Fruit fly (Drosophila melanogaster) whole organism, wandering third instar larva: ENCODE data around the gene CG7443.

Source experiments
- Abd-B ChIP-seq: fragments of >200 bp; optimal IDR thresholded peaks from 2 replicates; lab custom pipeline; 2017; ENCODE audit warnings: missing biosample characterization, missing genetic modification characterization
- CG32264 ChIP-seq: fragments of 200-800 bp; sonication (Bioruptor generic); optimal IDR thresholded peaks from 2 replicates; lab custom pipeline; 2016; ENCODE audit warnings: missing biosample characterization, missing genetic modification characterization
- CG9705 ChIP-seq: fragments of 200-800 bp; sonication (Bioruptor generic); optimal IDR thresholded peaks from 2 replicates; lab custom pipeline; 2018; ENCODE audit warnings: missing biosample characterization, mild to moderate bottlenecking, missing genetic modification characterization
- CrebA ChIP-seq: fragments of 200-800 bp; sonication (Bioruptor generic); optimal IDR thresholded peaks from 2 replicates; lab custom pipeline; 2016; ENCODE audit warnings: missing biosample characterization, mild to moderate bottlenecking, missing genetic modification characterization, borderline replicate concordance
- Dfd ChIP-seq: fragments of >200 bp; optimal IDR thresholded peaks from 2 replicates; lab custom pipeline; 2017; ENCODE audit warnings: missing biosample characterization, missing genetic modification characterization
- Dif ChIP-seq: fragments of 200-275, 200-300 bp; sonication (Bioruptor generic); optimal IDR thresholded peaks from 2 replicates; lab custom pipeline; 2018; ENCODE audit warnings: missing biosample characterization, missing genetic modification characterization; ENCODE audit not compliant: partially characterized antibody
- HLH106 ChIP-seq: fragments of 200-800 bp; optimal IDR thresholded peaks from 3 replicates; lab custom pipeline; 2019; ENCODE audit warnings: missing biosample characterization, mild to moderate bottlenecking, missing genetic modification characterization, moderate library complexity
- Hnf4 ChIP-seq: fragments of 200-800 bp; sonication (Bioruptor generic); optimal IDR thresholded peaks from 2 replicates; lab custom pipeline; 2016; ENCODE audit warnings: missing biosample characterization, mild to moderate bottlenecking, missing genetic modification characterization
- Hr83 ChIP-seq: fragments of 200-300 bp; sonication (Bioruptor generic); optimal IDR thresholded peaks from 2 replicates; lab custom pipeline; 2016; ENCODE audit warnings: missing biosample characterization, mild to moderate bottlenecking, missing genetic modification characterization, moderate library complexity; ENCODE audit not compliant: poor library complexity, severe bottlenecking
- Jra ChIP-seq: sonication (Bioruptor generic); optimal IDR thresholded peaks from 2 replicates; lab custom pipeline; 2016; ENCODE audit warnings: missing biosample characterization, missing genetic modification characterization
- Mio ChIP-seq: sonication (Bioruptor generic); optimal IDR thresholded peaks from 2 replicates; lab custom pipeline; 2016; ENCODE audit warnings: missing biosample characterization, missing genetic modification characterization
- Myc ChIP-seq: fragments of >200 bp; optimal IDR thresholded peaks from 2 replicates; lab custom pipeline; 2017
- N ChIP-seq: fragments of >200 bp; optimal IDR thresholded peaks from 2 replicates; lab custom pipeline; 2018; ENCODE audit warnings: missing biosample characterization, missing external identifiers, missing genetic modification characterization
- OdsH ChIP-seq: fragments of 200-800 bp; sonication (Bioruptor generic); optimal IDR thresholded peaks from 2 replicates; lab custom pipeline; 2016; ENCODE audit warnings: missing biosample characterization, mild to moderate bottlenecking, missing genetic modification characterization
- Rel ChIP-seq, 2 experiments: fragments of 200-800 bp; sonication (Bioruptor generic) in 1 of 2; optimal IDR thresholded peaks; 2 replicates in 1 of 2; 3 replicates in 1 of 2; lab custom pipeline; 2016 to 2019; ENCODE audit warnings: mild to moderate bottlenecking in 2 of 2, missing biosample characterization in 2 of 2, missing genetic modification characterization in 2 of 2, moderate library complexity in 1 of 2
- Sp1 ChIP-seq: fragments of 200-800 bp; sonication (Bioruptor generic); optimal IDR thresholded peaks from 3 replicates; lab custom pipeline; 2019; ENCODE audit warnings: missing biosample characterization, mild to moderate bottlenecking, missing genetic modification characterization, moderate library complexity
- Vsx2 ChIP-seq: fragments of 200-300, 225-300 bp; sonication (Bioruptor generic); optimal IDR thresholded peaks from 2 replicates; lab custom pipeline; 2018; ENCODE audit warnings: missing biosample characterization, missing genetic modification characterization; ENCODE audit not compliant: partially characterized antibody
- br ChIP-seq: fragments of 200-800 bp; sonication (Bioruptor generic); optimal IDR thresholded peaks from 2 replicates; lab custom pipeline; 2016; ENCODE audit warnings: missing biosample characterization, missing genetic modification characterization
- brk ChIP-seq: fragments of 200-800 bp; sonication (Bioruptor generic); optimal IDR thresholded peaks from 2 replicates; lab custom pipeline; 2016; ENCODE audit warnings: missing biosample characterization, mild to moderate bottlenecking, missing genetic modification characterization
- dl ChIP-seq, 2 experiments: fragments of 175-275, 200-275 bp in 1 of 2; fragments of 200-275 bp in 1 of 2; sonication (Bioruptor generic); optimal IDR thresholded peaks; lab custom pipeline; 2018; ENCODE audit warnings: mild to moderate bottlenecking in 2 of 2, missing biosample characterization in 2 of 2, missing genetic modification characterization in 2 of 2, moderate library complexity in 2 of 2; ENCODE audit not compliant: partially characterized antibody in 2 of 2, insufficient read depth in 1 of 2
- dmrt93B ChIP-seq: fragments of 200-800 bp; sonication (Bioruptor generic); optimal IDR thresholded peaks from 2 replicates; lab custom pipeline; 2018; ENCODE audit warnings: missing biosample characterization, mild to moderate bottlenecking, missing genetic modification characterization
- dsf ChIP-seq: sonication (Bioruptor generic); optimal IDR thresholded peaks from 2 replicates; lab custom pipeline; 2016; ENCODE audit warnings: missing biosample characterization, missing genetic modification characterization, borderline replicate concordance
- ey ChIP-seq: fragments of 200-800 bp; sonication (Bioruptor generic); optimal IDR thresholded peaks from 2 replicates; lab custom pipeline; 2016; ENCODE audit warnings: missing biosample characterization, missing genetic modification characterization
- foxo ChIP-seq, 2 experiments: fragments of 200-800 bp; sonication (Bioruptor generic); optimal IDR thresholded peaks; 2 replicates in 1 of 2; 3 replicates in 1 of 2; lab custom pipeline; 2016 to 2017; ENCODE audit warnings: missing biosample characterization in 2 of 2, missing genetic modification characterization in 2 of 2
- fru ChIP-seq: fragments of 200-800 bp; sonication (Bioruptor generic); optimal IDR thresholded peaks from 3 replicates; lab custom pipeline; 2016; ENCODE audit warnings: missing biosample characterization, mild to moderate bottlenecking, missing genetic modification characterization
- h ChIP-seq: fragments of 200-800 bp; sonication (Bioruptor generic); optimal IDR thresholded peaks from 3 replicates; lab custom pipeline; 2016; ENCODE audit warnings: missing biosample characterization, mild to moderate bottlenecking, missing genetic modification characterization
- jim ChIP-seq: fragments of 175-275, 200-325 bp; sonication (Bioruptor generic); optimal IDR thresholded peaks from 2 replicates; lab custom pipeline; 2016; ENCODE audit warnings: missing biosample characterization, mild to moderate bottlenecking, missing genetic modification characterization
- lola ChIP-seq: fragments of >200 bp; optimal IDR thresholded peaks from 2 replicates; lab custom pipeline; 2017; ENCODE audit warnings: missing biosample characterization, missing genetic modification characterization
- pan ChIP-seq: fragments of >200 bp; optimal IDR thresholded peaks from 2 replicates; lab custom pipeline; 2017
- psq ChIP-seq: fragments of 200-800 bp; sonication (Bioruptor generic); optimal IDR thresholded peaks from 3 replicates; lab custom pipeline; 2017; ENCODE audit warnings: missing biosample characterization, mild to moderate bottlenecking, missing genetic modification characterization, moderate library complexity
- rgr ChIP-seq: fragments of 200-800 bp; sonication (Bioruptor generic); optimal IDR thresholded peaks from 3 replicates; lab custom pipeline; 2016; ENCODE audit warnings: missing biosample characterization, mild to moderate bottlenecking, missing genetic modification characterization
- sage ChIP-seq: fragments of 200-800 bp; sonication (Bioruptor generic); optimal IDR thresholded peaks from 2 replicates; lab custom pipeline; 2016; ENCODE audit warnings: missing biosample characterization, mild to moderate bottlenecking, missing genetic modification characterization
- sv ChIP-seq: fragments of 200-800 bp; sonication (Bioruptor generic); optimal IDR thresholded peaks from 3 replicates; lab custom pipeline; 2016; ENCODE audit warnings: missing biosample characterization, missing genetic modification characterization
- tai ChIP-seq: sonication (Bioruptor generic); optimal IDR thresholded peaks from 2 replicates; lab custom pipeline; 2016; ENCODE audit warnings: missing biosample characterization, missing genetic modification characterization
- usp ChIP-seq: fragments of >200 bp; optimal IDR thresholded peaks from 2 replicates; lab custom pipeline; 2017; ENCODE audit warnings: missing biosample characterization, missing genetic modification characterization

The CG7443 gene

dm6 chr3R:8349449-8350115 is 25.5 kb downstream of the CG7443 start, which contains the start of gene Atg13:
Atg13 (plus strand) TSS chr3R:8349815.
- TF ChIP-seq sv (GFP tag; lab: Kevin White, UChicago) (peak; percentile 1), N (GFP tag; lab: Kevin White, UChicago) (peak; percentile 8), psq (GFP tag; lab: Kevin White, UChicago) (peak; percentile 22), Dif (no peak), Hnf4 (GFP tag; lab: Kevin White, UChicago) (peak; percentile 73), CrebA (GFP tag; lab: Kevin White, UChicago) (no peak), HLH106 (peak; percentile 43), dsf (GFP tag; lab: Kevin White, UChicago) (no peak), brk (GFP tag; lab: Kevin White, UChicago) (no peak), fru (GFP tag; lab: Kevin White, UChicago) (no peak), Abd-B (peak; percentile 32), ey (GFP tag; lab: Kevin White, UChicago) (peak; percentile 9), OdsH (GFP tag; lab: Kevin White, UChicago) (no peak), Sp1 (GFP tag; lab: Kevin White, UChicago) (peak; percentile 29), foxo (GFP tag; optimal IDR thresholded peaks at IDR 0.05; lab: Kevin White, UChicago) (no peak), CG32264 (GFP tag; lab: Kevin White, UChicago) (no peak), dl (GFP tag; optimal IDR thresholded peaks at IDR 0.05; lab: Kevin White, UChicago; ENCODE audit: insufficient read depth in 1 of 2, partially characterized antibody in 2 of 2) (no peak), Rel (GFP tag; optimal IDR thresholded peaks at IDR 0.05; lab: Kevin White, UChicago) (no peak), Rel (tag; optimal IDR thresholded peaks at IDR 0.05; lab: Kevin White, UChicago) (peak; percentile 46), usp (no peak), lola (GFP tag; lab: Kevin White, UChicago) (no peak)
- TF ChIP-seq, all 38 proteins: peak for 9

- no peak for TF ChIP-seq tai
- TF ChIP-seq CG9705, result no peak
- no peak for TF ChIP-seq N (GFP tag; lab: Kevin White, UChicago)
- TF ChIP-seq Hr83, result peak; percentile 16
- TF ChIP-seq sage (GFP tag; lab: Kevin White, UChicago), result no peak
- no peak for TF ChIP-seq Dif
- TF ChIP-seq Rel (GFP tag; optimal IDR thresholded peaks at IDR 0.05; lab: Kevin White, UChicago), result no peak
- peak; percentile 73 for TF ChIP-seq Rel (tag; optimal IDR thresholded peaks at IDR 0.05; lab: Kevin White, UChicago)
- TF ChIP-seq h (GFP tag; lab: Kevin White, UChicago), result peak; percentile 30
- TF ChIP-seq OdsH (GFP tag; lab: Kevin White, UChicago), result no peak
- TF ChIP-seq HLH106, result no peak
- no peak for TF ChIP-seq fru (GFP tag; lab: Kevin White, UChicago)
- no peak for TF ChIP-seq Abd-B
- TF ChIP-seq Vsx2 (GFP tag; lab: Kevin White, UChicago), result no peak
- TF ChIP-seq dsf (GFP tag; lab: Kevin White, UChicago), result no peak
- TF ChIP-seq Jra (GFP tag; lab: Kevin White, UChicago), result no peak
Measured at dm6 chr3R:8352961-8353728, 29.0 kb downstream of the CG7443 start.

- TF ChIP-seq dmrt93B (GFP tag; lab: Kevin White, UChicago), result no peak
- no peak for TF ChIP-seq ey (GFP tag; lab: Kevin White, UChicago)
- no peak for TF ChIP-seq Rel (GFP tag; optimal IDR thresholded peaks at IDR 0.05; lab: Kevin White, UChicago)
- no peak for TF ChIP-seq Rel (tag; optimal IDR thresholded peaks at IDR 0.05; lab: Kevin White, UChicago)
- TF ChIP-seq psq (GFP tag; lab: Kevin White, UChicago), result no peak
- TF ChIP-seq Hnf4 (GFP tag; lab: Kevin White, UChicago), result no peak
- TF ChIP-seq N (GFP tag; lab: Kevin White, UChicago), result no peak
Measured at dm6 chr3R:8353994-8354393, 29.9 kb downstream of the CG7443 start.

dm6 chr3R:8354458-8354857 is 30.3 kb downstream of the CG7443 start:
- TF ChIP-seq CG9705 (peak; percentile 13), Abd-B (no peak), dl (GFP tag; optimal IDR thresholded peaks at IDR 0.05; lab: Kevin White, UChicago; ENCODE audit: insufficient read depth in 1 of 2, partially characterized antibody in 2 of 2) (no peak), Rel (GFP tag; optimal IDR thresholded peaks at IDR 0.05; lab: Kevin White, UChicago) (no peak), Rel (tag; optimal IDR thresholded peaks at IDR 0.05; lab: Kevin White, UChicago) (peak; percentile 80), tai (no peak), foxo (GFP tag; optimal IDR thresholded peaks at IDR 0.05; lab: Kevin White, UChicago) (peak in 1 of 2 experiments; percentile 69), lola (GFP tag; lab: Kevin White, UChicago) (no peak), sage (GFP tag; lab: Kevin White, UChicago) (no peak), rgr (GFP tag; lab: Kevin White, UChicago) (peak; percentile 73), brk (GFP tag; lab: Kevin White, UChicago) (no peak), Dif (no peak), Sp1 (GFP tag; lab: Kevin White, UChicago) (peak; percentile 70), N (GFP tag; lab: Kevin White, UChicago) (no peak), Vsx2 (GFP tag; lab: Kevin White, UChicago) (no peak), pan (no peak), Hr83 (no peak), Mio (GFP tag; lab: Kevin White, UChicago) (no peak), dsf (GFP tag; lab: Kevin White, UChicago) (no peak), Dfd (GFP tag; lab: Kevin White, UChicago) (no peak), Myc (lab: Kevin White, UChicago) (no peak), CrebA (GFP tag; lab: Kevin White, UChicago) (no peak), jim (no peak), HLH106 (peak; percentile 68), br (GFP tag; lab: Kevin White, UChicago) (peak; percentile 45), dmrt93B (GFP tag; lab: Kevin White, UChicago) (peak; percentile 30), Hnf4 (GFP tag; lab: Kevin White, UChicago) (peak; percentile 54)
